Worm (Caenorhabditis elegans): ENCODE measurements around the gene H12D21.9.

Gene H12D21.9

ce11 chrV:14945697-14946096 lies 36.4 kb upstream of the H12D21.9 start, which contains the start of gene C30G7.3:
C30G7.3 (minus strand) TSS chrV:14945704.
- TF ChIP-seq ceh-28 (tag; optimal IDR thresholded peaks at IDR 0.05) = peak; percentile 51
- TF ChIP-seq aha-1 (tag) = no peak

DNA sequence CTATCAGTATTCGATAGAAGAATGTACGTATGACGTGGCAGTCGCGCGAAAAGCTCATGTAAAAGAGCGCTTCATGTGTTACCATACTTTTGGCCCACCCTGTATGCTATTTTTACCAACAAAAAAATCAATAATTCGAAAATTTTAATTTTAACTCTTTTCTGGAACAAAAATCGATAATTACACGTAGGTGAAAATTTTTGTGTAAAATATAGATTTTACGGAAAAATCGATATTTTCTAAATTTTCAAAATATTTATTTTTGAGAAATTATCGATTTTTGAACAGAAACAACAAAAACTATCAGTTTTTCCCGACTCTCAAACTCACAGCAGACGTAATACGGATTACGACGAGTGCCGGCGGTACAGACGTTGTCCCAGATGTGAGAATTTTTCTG lies 35.8 kb upstream of the H12D21.9 start:
- TF ChIP-seq ama-1 (optimal IDR thresholded peaks at IDR 0.05) = no peak
- peak; percentile 53 for TF ChIP-seq ceh-28 (tag; optimal IDR thresholded peaks at IDR 0.05)

ce11 chrV:14943774-14944173 lies 34.5 kb upstream of the H12D21.9 start:
- no peak for TF ChIP-seq ceh-82 (tag; optimal IDR thresholded peaks at IDR 0.05)
- peak; percentile 86 for TF ChIP-seq ceh-28 (tag; optimal IDR thresholded peaks at IDR 0.05)

DNA sequence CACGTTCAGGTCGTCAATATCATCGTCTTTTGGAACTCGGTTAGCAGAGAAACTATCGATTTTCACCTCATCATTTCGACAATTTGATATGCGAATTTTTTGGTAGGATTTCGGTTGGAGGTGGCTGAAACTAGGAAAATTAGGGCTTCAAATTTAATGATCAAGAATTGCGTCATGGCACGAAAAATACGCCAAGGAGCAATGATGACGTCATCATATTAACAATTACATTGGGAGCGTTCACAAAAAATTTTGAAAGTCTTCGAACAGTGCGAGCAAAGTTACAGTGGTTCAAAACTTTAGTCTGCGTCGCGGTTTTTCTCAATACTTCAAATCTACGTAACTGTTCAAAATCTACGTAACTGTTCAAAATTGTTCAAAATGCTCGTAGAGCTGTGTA lies 33.6 kb upstream of the H12D21.9 start:
- TF ChIP-seq gei-8 (GFP tag; optimal IDR thresholded peaks at IDR 0.05) (no peak), pqm-1 (tag; optimal IDR thresholded peaks at IDR 0.05) (no peak), set-16 (GFP tag; IDR thresholded peaks at IDR 0.05) (no peak), rbr-2 (tag; optimal IDR thresholded peaks at IDR 0.05) (no peak), mep-1 (tag; optimal IDR thresholded peaks at IDR 0.05) (no peak), tag-97 (GFP tag; IDR thresholded peaks at IDR 0.05) (no peak), daf-16 (GFP tag; optimal IDR thresholded peaks at IDR 0.05) (no peak), daf-16 (tag; optimal IDR thresholded peaks at IDR 0.05) (no peak), ceh-44 (GFP tag; IDR thresholded peaks at IDR 0.05) (no peak), duxl-1 (tag; optimal IDR thresholded peaks at IDR 0.05; ENCODE audit: poor library complexity) (no peak), sdz-12 (GFP tag; optimal IDR thresholded peaks at IDR 0.05) (no peak), D1046.2 (GFP tag; IDR thresholded peaks at IDR 0.05) (no peak), tra-1 (GFP tag; IDR thresholded peaks at IDR 0.05) (no peak), vab-7 (GFP tag; IDR thresholded peaks at IDR 0.05) (no peak), php-3 (GFP tag; IDR thresholded peaks at IDR 0.05) (no peak)

- no peak for TF ChIP-seq lir-3 (tag; optimal IDR thresholded peaks at IDR 0.05)
- no peak for TF ChIP-seq arid-1 (GFP tag; conservative IDR thresholded peaks at IDR 0.05)
- TF ChIP-seq ZK337.2 (GFP tag; IDR thresholded peaks at IDR 0.05) = no peak
- TF ChIP-seq unc-130 (GFP tag; optimal IDR thresholded peaks at IDR 0.05) = no peak
- no peak for TF ChIP-seq nhr-6 (tag; optimal IDR thresholded peaks at IDR 0.05)
- no peak for TF ChIP-seq ctbp-1 (GFP tag; IDR thresholded peaks at IDR 0.05)
- TF ChIP-seq R02D3.7 (tag; optimal IDR thresholded peaks at IDR 0.05) = no peak
- TF ChIP-seq fos-1 (tag; optimal IDR thresholded peaks at IDR 0.05) = no peak
- TF ChIP-seq vab-7 (GFP tag; IDR thresholded peaks at IDR 0.05) = no peak
- TF ChIP-seq spr-3 (GFP tag; optimal IDR thresholded peaks at IDR 0.05) = no peak
Measured at ce11 chrV:14936587-14936986, 27.3 kb upstream of the H12D21.9 start, which contains the start of gene C30G7.2. C30G7.2 (plus strand) TSS chrV:14936887.

- TF ChIP-seq lin-1 (GFP tag; IDR thresholded peaks at IDR 0.05) (no peak), hmg-1.1 (GFP tag; IDR thresholded peaks at IDR 0.05) (peak; percentile 47; the same call in 1 of the 2 replicates), set-16 (GFP tag; IDR thresholded peaks at IDR 0.05) (peak; percentile 73), Y75B8A.6 (GFP tag; IDR thresholded peaks at IDR 0.05) (0 out of 2 replicates have a peak, but pooled peaks have one; percentile 24), cey-2 (tag; optimal IDR thresholded peaks at IDR 0.05; ENCODE audit: borderline replicate concordance, insufficient read depth) (no peak), madf-9 (GFP tag; conservative IDR thresholded peaks at IDR 0.05) (no peak), aha-1 (tag) (peak; percentile 95)
Measured at ce11 chrV:14933450-14934218, 24.4 kb upstream of the H12D21.9 start.

All from whole organism, L4 larva.